Worm (Caenorhabditis elegans) whole organism, L3 larva: ENCODE data around the gene str-20.

Experiments used
- ceh-82 ChIP-seq: fragments of 150-350 bp; optimal IDR thresholded peaks from 2 replicates; lab custom pipeline; 2014; ENCODE audit warnings: missing biosample characterization, missing genetic modification characterization
- nhr-237 ChIP-seq: fragments of 150-350 bp; optimal IDR thresholded peaks from 2 replicates; lab custom pipeline; 2014; ENCODE audit warnings: missing biosample characterization, missing genetic modification characterization
- tbx-2 ChIP-seq: sonication (generic microtip); optimal IDR thresholded peaks from 2 replicates; lab custom pipeline; 2016; ENCODE audit warnings: mild to moderate bottlenecking, missing genetic modification characterization, missing compliant biosample characterization

- TF ChIP-seq tbx-2 (tag; lab: Kevin White, UChicago), result no peak
- no peak for TF ChIP-seq nhr-237 (tag; lab: Kevin White, UChicago)
- TF ChIP-seq ceh-82 (tag; lab: Kevin White, UChicago), result no peak
These were observed 3.5 kb upstream of the str-20 start, which contains the start of the genes str-262 and srp-1 for ce11 chrV:752679-753333.
